Fruit fly (Drosophila melanogaster) whole organism, embryonic: ENCODE measurements around the gene IleRS-m.

Experiments
- C15 ChIP-seq: fragments of 200-800 bp; sonication (Bioruptor generic); IDR thresholded peaks from 3 replicates; pipeline ENCODE4 v1.3.6; 2022; ENCODE audit warnings: missing biosample characterization, missing genetic modification characterization
- CG10654 ChIP-seq: fragments of 200-800 bp; sonication (Bioruptor generic); optimal IDR thresholded peaks from 2 replicates; lab custom pipeline; 2016; ENCODE audit warnings: missing biosample characterization, missing genetic modification characterization
- CG11504 ChIP-seq: fragments of 200-800 bp; sonication (Bioruptor generic); optimal IDR thresholded peaks from 3 replicates; lab custom pipeline; 2019; ENCODE audit warnings: missing biosample characterization, mild to moderate bottlenecking, missing genetic modification characterization, moderate library complexity
- CG13775 ChIP-seq: fragments of 200-800 bp; sonication (Bioruptor generic); optimal IDR thresholded peaks from 3 replicates; lab custom pipeline; 2017; ENCODE audit warnings: missing biosample characterization, mild to moderate bottlenecking, missing genetic modification characterization
- CG14667 ChIP-seq: fragments of 200-800 bp; sonication (Bioruptor generic); IDR thresholded peaks from 2 replicates; pipeline ENCODE4 v1.3.6; 2022; ENCODE audit warnings: missing biosample characterization, missing genetic modification characterization
- CG14860 ChIP-seq: fragments of 200-800 bp; sonication (Bioruptor generic); IDR thresholded peaks from 3 replicates; pipeline ENCODE4 v1.3.6; 2022; ENCODE audit warnings: missing biosample characterization, missing genetic modification characterization; ENCODE audit not compliant: partially characterized antibody
- CG15696 ChIP-seq: fragments of 200-800 bp; sonication (Bioruptor generic); optimal IDR thresholded peaks from 2 replicates; lab custom pipeline; 2019; ENCODE audit warnings: missing biosample characterization, mild to moderate bottlenecking, missing genetic modification characterization, moderate library complexity
- CG1603 ChIP-seq: fragments of 200-800 bp; sonication (Bioruptor generic); optimal IDR thresholded peaks from 2 replicates; lab custom pipeline; 2019; ENCODE audit warnings: missing biosample characterization, mild to moderate bottlenecking, missing genetic modification characterization, moderate library complexity
- CG16815 ChIP-seq: fragments of 200-800 bp; sonication (Bioruptor generic); optimal IDR thresholded peaks from 3 replicates; lab custom pipeline; 2017; ENCODE audit warnings: missing biosample characterization, mild to moderate bottlenecking, missing genetic modification characterization
- CG17361 ChIP-seq: fragments of 200-800 bp; sonication (Bioruptor generic); IDR thresholded peaks from 3 replicates; pipeline ENCODE4 v1.3.6; 2022; ENCODE audit warnings: missing biosample characterization, missing genetic modification characterization
- CG18011 ChIP-seq: fragments of 200-800 bp; sonication (Bioruptor generic); optimal IDR thresholded peaks from 2 replicates; lab custom pipeline; 2017; ENCODE audit warnings: missing biosample characterization, missing genetic modification characterization, mild to moderate bottlenecking, moderate library complexity, missing genotype
- CG18262 ChIP-seq: fragments of 200-800 bp; optimal IDR thresholded peaks from 3 replicates; lab custom pipeline; 2019; ENCODE audit warnings: missing biosample characterization, mild to moderate bottlenecking, missing genetic modification characterization, moderate library complexity
- CG1832 ChIP-seq: fragments of 200-800 bp; sonication (Bioruptor generic); optimal IDR thresholded peaks from 2 replicates; lab custom pipeline; 2017; ENCODE audit warnings: missing biosample characterization, mild to moderate bottlenecking, missing genetic modification characterization, inconsistent platforms
- CG3847 ChIP-seq: fragments of 200-800 bp; sonication (Bioruptor generic); IDR thresholded peaks from 2 replicates; pipeline ENCODE4 v1.3.6; 2022; ENCODE audit warnings: missing biosample characterization, missing genetic modification characterization
- CG5180 ChIP-seq: fragments of 200-800 bp; sonication (Bioruptor generic); optimal IDR thresholded peaks from 3 replicates; lab custom pipeline; 2017; ENCODE audit warnings: missing biosample characterization, missing genetic modification characterization, mild to moderate bottlenecking, moderate library complexity, missing genetic modification reagents
- CG6813 ChIP-seq: fragments of 200-800 bp; sonication (Bioruptor generic); optimal IDR thresholded peaks from 2 replicates; lab custom pipeline; 2017; ENCODE audit warnings: missing biosample characterization, missing genetic modification characterization, mild to moderate bottlenecking, moderate library complexity, missing genetic modification reagents
- CG8944 ChIP-seq: fragments of 200-800 bp; sonication (Bioruptor generic); optimal IDR thresholded peaks from 3 replicates; lab custom pipeline; 2016; ENCODE audit warnings: missing biosample characterization, missing genetic modification characterization
- Deaf1 ChIP-seq: fragments of 200-800 bp; optimal IDR thresholded peaks from 3 replicates; lab custom pipeline; 2019; ENCODE audit warnings: missing biosample characterization, mild to moderate bottlenecking, missing genetic modification characterization, moderate library complexity
- H15 ChIP-seq: fragments of 200-800 bp; sonication (Bioruptor generic); IDR thresholded peaks from 3 replicates; pipeline ENCODE4 v1.3.6; 2022; ENCODE audit warnings: missing biosample characterization, missing genetic modification characterization
- Hr3 ChIP-seq: fragments of 200-800 bp; sonication (Bioruptor generic); optimal IDR thresholded peaks from 3 replicates; lab custom pipeline; 2016; ENCODE audit warnings: missing biosample characterization, missing genetic modification characterization
- Hr51 ChIP-seq, 2 experiments: fragments of 200-800 bp; sonication (Bioruptor generic); optimal IDR thresholded peaks; 2 replicates in 1 of 2; 3 replicates in 1 of 2; lab custom pipeline; 2016 to 2018; ENCODE audit warnings: missing biosample characterization in 2 of 2, missing genetic modification characterization in 2 of 2, mild to moderate bottlenecking in 1 of 2, moderate library complexity in 1 of 2
- Lim3 ChIP-seq: fragments of 200-800 bp; sonication (Bioruptor generic); IDR thresholded peaks from 2 replicates; pipeline ENCODE4 v1.3.6; 2022; ENCODE audit warnings: missing biosample characterization, missing genetic modification characterization
- NfI ChIP-seq: fragments of 200-800 bp; sonication (Bioruptor generic); optimal IDR thresholded peaks from 3 replicates; lab custom pipeline; 2018; ENCODE audit warnings: missing biosample characterization, mild to moderate bottlenecking, missing genetic modification characterization, moderate library complexity
- Ravus ChIP-seq: fragments of 200-800 bp; sonication (Bioruptor generic); IDR thresholded peaks from 2 replicates; pipeline ENCODE4 v1.3.6; 2022; ENCODE audit warnings: missing biosample characterization, missing genetic modification characterization
- Rx ChIP-seq: fragments of 200-800 bp; sonication (Bioruptor generic); IDR thresholded peaks from 2 replicates; pipeline ENCODE4 v1.3.6; 2022; ENCODE audit warnings: missing biosample characterization, missing genetic modification characterization
- Sox102F ChIP-seq: fragments of 200-800 bp; sonication (Bioruptor generic); optimal IDR thresholded peaks from 2 replicates; lab custom pipeline; 2018; ENCODE audit warnings: missing biosample characterization, mild to moderate bottlenecking, missing genetic modification characterization, moderate library complexity
- Ssrp ChIP-seq: fragments of 200-800 bp; sonication (Bioruptor generic); optimal IDR thresholded peaks from 2 replicates; lab custom pipeline; 2018; ENCODE audit warnings: missing biosample characterization, mild to moderate bottlenecking, missing genetic modification characterization, moderate library complexity
- ato ChIP-seq: fragments of 200-800 bp; sonication (Bioruptor generic); IDR thresholded peaks from 2 replicates; pipeline ENCODE4 v1.3.6; 2022; ENCODE audit warnings: missing biosample characterization, missing genetic modification characterization; ENCODE audit not compliant: partially characterized antibody
- bowl ChIP-seq: fragments of 200-800 bp; sonication (Bioruptor generic); IDR thresholded peaks from 2 replicates; pipeline ENCODE4 v1.3.6; 2022; ENCODE audit warnings: missing biosample characterization, missing genetic modification characterization
- bsh ChIP-seq, 2 experiments: fragments of 200-800 bp; sonication (Bioruptor generic); optimal IDR thresholded peaks; 2 replicates each; lab custom pipeline; 2017 to 2018; ENCODE audit warnings: mild to moderate bottlenecking in 2 of 2, missing biosample characterization in 2 of 2, missing genetic modification characterization in 2 of 2, moderate library complexity in 1 of 2
- cato ChIP-seq: fragments of 200-800 bp; sonication (Bioruptor generic); optimal IDR thresholded peaks from 2 replicates; lab custom pipeline; 2016; ENCODE audit warnings: missing biosample characterization, missing genetic modification characterization, borderline replicate concordance
- chm ChIP-seq: fragments of 200-800 bp; sonication (Bioruptor generic); IDR thresholded peaks from 2 replicates; pipeline ENCODE4 v1.3.6; 2022; ENCODE audit warnings: missing biosample characterization, missing genetic modification characterization
- cwo ChIP-seq: fragments of 200-800 bp; sonication (Bioruptor generic); optimal IDR thresholded peaks from 3 replicates; lab custom pipeline; 2017; ENCODE audit warnings: missing biosample characterization, missing genetic modification characterization, mild to moderate bottlenecking, moderate library complexity, missing genetic modification reagents
- dm ChIP-seq: fragments of 200-800 bp; sonication (Bioruptor generic); optimal IDR thresholded peaks from 3 replicates; lab custom pipeline; 2016; ENCODE audit warnings: missing biosample characterization, missing genetic modification characterization
- dmrt11E ChIP-seq: fragments of 200-800 bp; sonication (Bioruptor generic); optimal IDR thresholded peaks from 3 replicates; lab custom pipeline; 2018; ENCODE audit warnings: missing biosample characterization, mild to moderate bottlenecking, missing genetic modification characterization, moderate library complexity
- grau ChIP-seq: fragments of 200-800 bp; optimal IDR thresholded peaks from 3 replicates; lab custom pipeline; 2019; ENCODE audit warnings: missing biosample characterization, mild to moderate bottlenecking, missing genetic modification characterization, moderate library complexity
- jing ChIP-seq: fragments of 200-800 bp; sonication (Bioruptor generic); optimal IDR thresholded peaks from 2 replicates; lab custom pipeline; 2018; ENCODE audit warnings: missing biosample characterization, mild to moderate bottlenecking, missing genetic modification characterization
- kay ChIP-seq: fragments of 200-800 bp; sonication (Bioruptor generic); optimal IDR thresholded peaks from 2 replicates; lab custom pipeline; 2016; ENCODE audit warnings: missing biosample characterization, missing genetic modification characterization
- lov ChIP-seq, 2 experiments: fragments of 200-800 bp in 1 of 2; fragments of >200 bp in 1 of 2; sonication (Bioruptor generic) in 1 of 2; IDR thresholded peaks in 1 of 2; optimal IDR thresholded peaks in 1 of 2; 2 replicates in 1 of 2; 3 replicates in 1 of 2; pipeline versions ENCODE4 v1.3.6 to Lab custom; 2017 to 2022; ENCODE audit warnings: missing biosample characterization in 1 of 2, missing genetic modification characterization in 1 of 2
- mam ChIP-seq: fragments of 200-800 bp; sonication (Bioruptor generic); optimal IDR thresholded peaks from 3 replicates; lab custom pipeline; 2016; ENCODE audit warnings: missing biosample characterization, missing genetic modification characterization
- odd ChIP-seq: fragments of 200-800 bp; sonication (Bioruptor generic); optimal IDR thresholded peaks from 2 replicates; lab custom pipeline; 2017; ENCODE audit warnings: missing biosample characterization, mild to moderate bottlenecking, missing genetic modification characterization
- run ChIP-seq: fragments of 200-800 bp; sonication (Bioruptor generic); optimal IDR thresholded peaks from 3 replicates; lab custom pipeline; 2018; ENCODE audit warnings: missing biosample characterization, mild to moderate bottlenecking, missing genetic modification characterization
- salm ChIP-seq: fragments of 200-800 bp; sonication (Bioruptor generic); optimal IDR thresholded peaks from 2 replicates; lab custom pipeline; 2018; ENCODE audit warnings: missing biosample characterization, mild to moderate bottlenecking, missing genetic modification characterization
- stc ChIP-seq: fragments of 200-800 bp; sonication (Bioruptor generic); IDR thresholded peaks from 2 replicates; pipeline ENCODE4 v1.3.6; 2022; ENCODE audit warnings: missing biosample characterization, missing genetic modification characterization
- wdn ChIP-seq: fragments of 200-800 bp; sonication (Bioruptor generic); IDR thresholded peaks from 2 replicates; pipeline ENCODE4 v1.3.6; 2022; ENCODE audit warnings: missing biosample characterization, missing genetic modification characterization
- zen ChIP-seq: fragments of 200-800 bp; sonication (Bioruptor generic); optimal IDR thresholded peaks from 3 replicates; lab custom pipeline; 2018; ENCODE audit warnings: missing biosample characterization, mild to moderate bottlenecking, missing genetic modification characterization, moderate library complexity
- zf30C ChIP-seq: fragments of 200-800 bp; sonication (Bioruptor generic); optimal IDR thresholded peaks from 3 replicates; lab custom pipeline; 2018; ENCODE audit warnings: missing biosample characterization, mild to moderate bottlenecking, missing genetic modification characterization

Gene IleRS-m

DNA sequence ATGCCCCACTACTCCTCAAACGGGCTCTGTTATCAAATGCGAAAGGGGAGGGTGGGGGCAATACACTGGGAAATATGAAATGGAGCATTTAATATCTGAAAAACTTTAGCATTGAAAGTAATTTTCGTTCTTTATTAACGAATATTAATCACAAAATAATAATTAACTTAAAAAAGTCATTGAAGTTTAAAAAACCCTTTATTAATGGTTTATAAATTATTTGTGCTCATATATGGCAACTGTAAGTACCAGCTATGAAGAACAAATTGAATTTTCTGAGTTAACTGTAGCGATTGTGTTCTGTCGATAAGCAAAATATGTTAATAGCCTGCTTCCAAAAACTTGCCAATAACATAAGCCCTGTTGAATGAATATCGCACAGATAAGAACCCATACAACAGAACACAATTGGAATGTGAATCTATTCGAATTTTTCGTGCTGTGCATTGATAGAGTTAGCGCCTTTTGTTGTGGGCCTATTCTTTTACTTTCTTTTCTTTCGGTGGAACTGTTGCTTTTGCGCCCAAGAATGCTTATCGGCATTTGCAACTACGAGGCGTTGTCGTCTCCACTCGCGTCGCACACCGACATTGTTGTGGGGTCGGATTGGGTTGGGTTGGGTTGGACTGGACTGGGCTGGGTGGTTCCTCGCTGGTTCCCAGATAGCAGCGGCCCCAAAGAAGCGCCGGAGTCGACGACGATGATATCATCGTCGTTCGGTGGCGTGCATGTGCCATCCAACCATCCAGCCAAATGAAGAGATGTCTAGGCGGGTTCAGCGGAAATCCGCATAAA, 39.1 kb upstream of the IleRS-m start (continued):
- no peak for TF ChIP-seq CG1603 (tag; lab: Kevin White, UChicago)
- 0 out of 2 replicates have a peak, but pooled peaks have one; percentile 7 for TF ChIP-seq wdn (GFP tag; lab: Robert Waterston, UW)
- no peak for TF ChIP-seq Sox102F
- peak in 1 of 2 experiments; percentile 51 for TF ChIP-seq bsh (GFP tag; optimal IDR thresholded peaks at IDR 0.05; lab: Kevin White, UChicago)
- TF ChIP-seq jing (GFP tag; lab: Kevin White, UChicago): no peak
- TF ChIP-seq run (tag; lab: Kevin White, UChicago): no peak
- TF ChIP-seq CG16815 (GFP tag; lab: Kevin White, UChicago): peak; percentile 29
- TF ChIP-seq CG8944 (GFP tag; lab: Kevin White, UChicago): no peak
- TF ChIP-seq CG13775 (GFP tag; lab: Kevin White, UChicago): peak; percentile 54
- no peak for TF ChIP-seq stc
- TF ChIP-seq cwo (GFP tag; lab: Kevin White, UChicago): peak; percentile 33
- peak; percentile 5 for TF ChIP-seq CG10654 (GFP tag; lab: Kevin White, UChicago)
- peak; percentile 54 for TF ChIP-seq odd (GFP tag; lab: Kevin White, UChicago)
- no peak for TF ChIP-seq CG14860 (GFP tag; lab: Robert Waterston, UW)
- TF ChIP-seq CG18011 (GFP tag; lab: Kevin White, UChicago): no peak
- TF ChIP-seq cato (GFP tag; lab: Kevin White, UChicago): no peak
- TF ChIP-seq bowl: no peak
- TF ChIP-seq Hr51 (GFP tag; optimal IDR thresholded peaks at IDR 0.05; lab: Kevin White, UChicago): no peak
- TF ChIP-seq CG1832 (GFP tag; lab: Kevin White, UChicago): no peak
- no peak for TF ChIP-seq Rx (GFP tag; lab: Robert Waterston, UW)
- TF ChIP-seq dmrt11E (tag; lab: Kevin White, UChicago): peak; percentile 45
- TF ChIP-seq CG14667 (GFP tag; lab: Robert Waterston, UW): no peak
- TF ChIP-seq CG6813 (GFP tag; lab: Kevin White, UChicago): no peak
- TF ChIP-seq salm (tag; lab: Kevin White, UChicago): peak; percentile 13
- TF ChIP-seq lov (optimal IDR thresholded peaks at IDR 0.05; lab: Kevin White, UChicago): no peak
- TF ChIP-seq lov (GFP tag; IDR thresholded peaks at IDR 0.05; lab: Robert Waterston, UW): no peak
- no peak for TF ChIP-seq Lim3 (GFP tag; lab: Robert Waterston, UW)
- peak; percentile 46 for TF ChIP-seq kay (GFP tag; lab: Kevin White, UChicago)
- TF ChIP-seq H15 (GFP tag; lab: Robert Waterston, UW): no peak
- TF ChIP-seq ato (GFP tag; lab: Robert Waterston, UW): no peak
- no peak for TF ChIP-seq Deaf1
- no peak for TF ChIP-seq chm (GFP tag; lab: Robert Waterston, UW)
- TF ChIP-seq NfI (GFP tag; lab: Kevin White, UChicago): peak; percentile 37
- TF ChIP-seq zen: no peak
- TF ChIP-seq zf30C: peak; percentile 38
- TF ChIP-seq C15 (GFP tag; lab: Robert Waterston, UW): 0 out of 3 replicates have a peak, but pooled peaks have one; percentile 27
- peak; percentile 5 for TF ChIP-seq mam (GFP tag; lab: Kevin White, UChicago)
- peak; percentile 52 for TF ChIP-seq Ssrp (tag; lab: Kevin White, UChicago)
- peak; percentile 17 for TF ChIP-seq CG5180
- peak; percentile 41 for TF ChIP-seq Hr3 (GFP tag; lab: Kevin White, UChicago)
- TF ChIP-seq CG15696 (tag; lab: Kevin White, UChicago): no peak
- no peak for TF ChIP-seq dm
- TF ChIP-seq CG3847 (GFP tag; lab: Robert Waterston, UW): 0 out of 2 replicates have a peak, but pooled peaks have one; percentile 10
- peak; percentile 81 for TF ChIP-seq grau
- peak; percentile 79 for TF ChIP-seq CG18262 (tag; lab: Kevin White, UChicago)
- TF ChIP-seq CG17361 (GFP tag; lab: Robert Waterston, UW): peak; percentile 89; the same call in 2 of the 3 replicates
- TF ChIP-seq CG11504 (tag; lab: Kevin White, UChicago): no peak
- no peak for TF ChIP-seq Ravus (GFP tag; lab: Robert Waterston, UW)
